Fruit fly (Drosophila melanogaster): ENCODE data around the gene CG5262.
A peak's percentile ranks its signal among the peaks of the same experiment; 100 is the strongest.

The CG5262 gene

DNA sequence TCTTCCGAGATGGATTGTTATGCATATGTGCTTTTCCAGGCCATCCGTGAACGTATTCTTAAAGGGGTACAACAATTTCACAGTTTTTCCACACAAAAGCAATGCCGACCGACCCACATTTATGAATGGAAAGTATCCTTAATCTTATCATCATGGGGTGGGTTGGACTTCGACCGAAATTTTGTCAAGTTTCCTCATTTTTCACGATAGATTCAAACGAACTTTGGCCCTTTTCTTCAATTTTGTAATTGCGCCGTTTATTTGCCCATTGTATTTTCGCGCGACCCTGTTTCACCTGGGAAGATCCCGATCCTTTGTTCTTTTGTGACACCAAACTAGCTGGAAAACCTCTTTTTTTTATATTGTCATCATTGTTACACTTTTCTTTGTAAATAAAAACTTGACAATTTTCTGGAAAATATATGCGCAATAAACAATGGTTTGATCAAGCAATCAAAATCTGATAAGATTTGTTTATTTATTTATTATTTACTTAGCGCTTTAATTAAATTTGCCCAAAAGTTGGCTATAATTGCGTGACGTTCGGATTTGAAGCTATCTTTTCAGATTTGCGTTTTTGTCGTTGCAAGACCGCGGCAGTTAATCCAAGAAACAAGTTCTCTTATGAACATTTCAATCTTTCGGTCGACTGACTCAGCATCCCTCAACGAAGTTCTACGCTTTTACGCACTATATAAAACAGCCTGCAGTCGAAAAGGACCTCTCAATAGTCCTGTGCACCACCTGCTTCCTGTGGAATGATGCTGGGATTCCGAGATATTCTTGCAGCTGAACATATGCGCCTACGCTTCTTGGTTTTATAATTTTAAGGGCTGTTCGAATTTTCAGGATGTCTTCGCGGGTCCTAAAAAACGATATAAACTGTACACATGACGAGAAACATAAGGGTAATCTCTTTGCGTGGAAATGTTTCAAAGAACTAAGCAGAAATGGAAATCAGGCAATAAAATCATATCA is 24.0 kb downstream of the CG5262 start:
- TF ChIP-seq noc (tag; optimal IDR thresholded peaks at IDR 0.05), result no peak

DNA sequence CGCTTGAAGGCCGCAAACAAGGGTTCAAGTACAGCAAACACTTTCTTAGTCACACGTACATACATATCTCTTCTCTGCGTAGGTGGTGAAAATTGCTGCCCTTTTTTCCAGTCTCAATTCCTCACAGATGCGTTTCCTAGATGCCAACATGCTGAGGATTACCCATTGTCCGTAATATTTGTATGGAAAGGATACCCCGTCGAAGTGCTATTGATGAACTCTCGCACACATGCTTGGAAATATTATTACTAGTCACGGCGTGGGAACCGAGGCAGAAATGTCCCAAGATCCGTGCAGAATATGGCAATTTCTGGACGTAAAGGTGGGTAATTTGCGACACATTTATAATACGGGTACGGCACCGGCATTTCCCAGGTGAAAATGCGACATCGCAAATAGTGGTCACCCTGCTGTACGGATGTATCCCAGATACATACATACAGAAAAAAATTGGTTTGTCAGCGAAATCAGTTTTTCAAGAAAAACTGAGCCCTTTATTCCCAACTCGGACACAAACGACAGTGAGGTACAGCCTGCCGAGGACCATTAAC is 24.9 kb downstream of the CG5262 start:
- TF ChIP-seq noc (tag; optimal IDR thresholded peaks at IDR 0.05), result no peak

DNA sequence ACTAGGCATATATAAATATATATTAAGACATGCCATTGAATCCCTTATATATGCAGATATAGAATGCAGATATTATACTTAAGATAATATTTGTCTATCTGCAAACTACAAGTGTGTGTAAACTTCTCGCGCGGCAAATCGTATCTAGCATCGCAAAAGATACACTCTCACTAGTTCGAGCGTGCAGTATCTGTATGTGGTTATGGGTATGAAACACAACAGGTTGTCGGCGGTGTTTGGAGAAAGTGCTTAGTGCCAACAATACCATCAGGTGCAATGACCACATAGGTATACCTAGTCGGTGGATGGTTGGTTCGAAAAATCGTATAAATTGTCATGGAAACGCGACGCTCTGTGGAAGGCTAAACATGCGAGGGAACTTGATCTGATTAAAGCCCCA is 25.8 kb downstream of the CG5262 start:
- TF ChIP-seq noc (tag; optimal IDR thresholded peaks at IDR 0.05), result no peak

DNA sequence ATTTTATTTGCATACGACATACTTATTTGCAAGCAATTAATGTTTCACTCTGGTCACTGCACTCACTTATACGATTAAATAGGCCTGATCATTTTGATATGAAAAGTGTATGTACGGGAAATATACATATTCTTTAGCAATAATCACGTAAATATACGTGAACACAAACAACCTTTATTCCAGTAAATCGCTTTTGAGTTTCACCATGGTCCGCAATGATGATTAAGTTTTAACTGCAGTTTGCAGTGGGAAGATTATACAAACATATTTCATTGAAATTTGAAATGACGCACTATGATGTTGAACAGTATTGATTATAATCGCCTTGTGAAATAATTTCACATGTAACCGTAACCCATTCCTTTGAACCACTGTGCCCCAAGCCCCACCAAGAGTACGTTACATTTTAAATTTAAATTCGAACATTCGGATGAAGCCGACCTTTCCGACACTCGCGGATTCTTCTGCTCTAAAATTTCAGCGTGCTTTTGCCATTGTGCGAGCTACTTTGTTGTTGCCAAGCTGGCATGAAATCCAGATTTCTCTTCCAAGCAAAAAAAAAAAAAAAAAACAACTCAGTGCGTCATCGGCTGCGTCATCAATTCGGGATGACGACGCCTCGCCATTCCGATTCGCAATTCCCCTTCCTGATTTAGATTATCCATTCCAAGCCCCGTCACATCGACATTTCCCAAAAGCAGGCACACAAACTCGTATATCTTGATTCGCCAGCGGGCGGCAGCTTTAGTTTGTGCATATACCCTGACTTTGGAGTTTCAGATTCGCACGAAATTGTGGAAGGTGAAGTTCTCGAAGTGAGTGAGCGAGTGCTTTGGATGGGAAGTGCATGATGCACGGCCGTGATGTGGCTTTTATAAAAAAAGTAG is 26.5 kb downstream of the CG5262 start:
- TF ChIP-seq noc (tag; optimal IDR thresholded peaks at IDR 0.05), result no peak

dm6 chr3L:20402665-20403492 is 27.4 kb downstream of the CG5262 start:
- TF ChIP-seq noc (tag; optimal IDR thresholded peaks at IDR 0.05), result no peak

DNA sequence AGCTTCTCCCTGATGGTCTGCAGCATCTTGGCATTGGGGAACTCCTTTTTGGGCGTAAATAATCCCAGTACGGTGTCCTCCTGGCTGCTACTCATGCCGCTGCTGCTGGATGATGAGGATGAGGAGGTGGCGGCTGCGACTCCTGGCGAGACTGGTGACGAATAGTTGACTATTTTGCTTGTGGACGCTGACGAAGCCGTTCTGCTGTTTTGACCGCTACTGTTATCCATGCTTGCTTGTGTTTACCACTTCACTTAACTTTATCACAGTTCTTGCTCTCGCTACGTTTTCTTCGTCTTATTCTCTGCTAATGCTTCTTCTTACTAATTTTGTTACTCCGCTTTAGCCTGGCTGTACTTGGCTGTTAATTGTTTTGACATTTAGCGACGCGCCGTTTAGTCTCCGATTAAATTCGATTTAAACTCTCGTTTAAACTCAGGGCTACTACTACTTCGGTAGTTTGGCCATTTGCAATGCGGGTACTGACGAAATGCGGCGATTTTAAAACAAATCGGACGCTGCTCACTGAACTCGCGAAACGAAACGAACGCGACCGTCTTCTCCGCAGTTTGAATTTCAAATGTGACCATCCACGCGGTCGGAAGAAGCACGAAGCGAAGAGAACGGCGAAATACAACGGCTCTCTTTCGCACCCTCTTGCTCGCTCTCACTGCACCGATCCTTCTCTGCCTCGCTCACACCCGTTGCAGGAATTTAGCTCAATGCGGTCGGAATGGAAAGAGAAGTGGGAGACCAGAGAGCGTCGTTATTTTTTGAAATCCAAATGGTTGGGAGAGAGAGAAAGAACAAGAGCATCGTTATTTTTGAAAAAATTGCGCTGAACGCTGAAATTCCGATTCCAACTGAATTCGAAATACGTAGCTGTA is 29.0 kb downstream of the CG5262 start, which contains the start of gene trbl:
Gene trbl (minus strand): TSS at position 584 of the 887 bp plus-strand sequence.
- no peak for TF ChIP-seq noc (tag; optimal IDR thresholded peaks at IDR 0.05)

dm6 chr3L:20400515-20400914 is 29.8 kb downstream of the CG5262 start:
- no peak for TF ChIP-seq noc (tag; optimal IDR thresholded peaks at IDR 0.05)

- peak; percentile 83 for TF ChIP-seq noc (tag; optimal IDR thresholded peaks at IDR 0.05)
These were observed 30.6 kb downstream of the CG5262 start for dm6 chr3L:20399550-20400109.

DNA sequence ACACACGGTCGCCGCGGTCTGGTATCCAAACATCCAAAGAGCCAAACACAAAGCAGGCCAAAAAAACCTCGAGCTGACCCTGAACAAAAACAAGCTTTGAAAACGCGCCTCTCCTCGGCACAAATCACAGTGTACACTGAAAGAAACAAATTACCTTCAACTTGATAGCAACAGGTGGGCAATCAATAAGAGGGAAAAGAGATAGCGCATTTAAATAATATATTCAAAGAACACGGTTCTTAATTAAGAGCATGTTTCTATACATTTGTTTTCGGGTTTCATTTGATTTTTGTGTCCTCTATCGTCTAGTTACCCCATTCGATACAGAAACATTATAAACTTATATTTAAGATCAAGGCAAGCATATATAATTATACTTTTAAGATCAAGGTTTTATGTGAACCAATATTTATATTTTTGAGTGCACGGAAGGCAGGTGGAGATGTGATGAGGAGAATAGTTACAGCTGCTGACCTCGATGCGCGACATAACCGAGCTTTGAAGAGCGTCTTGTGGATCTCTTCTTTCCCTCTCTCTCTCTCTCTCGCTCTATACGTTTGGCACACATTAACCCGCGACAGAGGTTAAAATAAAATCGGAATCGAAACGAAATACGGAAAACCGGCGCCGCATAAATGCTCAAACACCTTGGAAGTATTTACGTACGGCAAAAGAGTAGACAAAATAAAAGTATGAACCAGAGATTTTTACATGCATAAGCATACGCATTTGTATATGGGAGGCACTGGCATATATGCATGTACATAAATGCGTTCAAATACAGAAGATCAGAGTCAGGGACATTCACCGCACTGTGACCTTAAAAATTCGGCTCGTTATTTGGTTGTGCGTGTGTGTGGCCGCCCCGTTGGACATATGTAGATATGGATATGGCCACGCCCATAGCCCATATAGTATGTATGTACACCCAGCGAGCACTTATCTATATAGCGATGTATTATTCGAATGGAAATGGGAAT is 31.7 kb downstream of the CG5262 start:
- TF ChIP-seq noc (tag; optimal IDR thresholded peaks at IDR 0.05), result peak; percentile 75

- TF ChIP-seq noc (tag; optimal IDR thresholded peaks at IDR 0.05), result no peak
These were observed 32.5 kb downstream of the CG5262 start for dm6 chr3L:20397770-20398169.

DNA sequence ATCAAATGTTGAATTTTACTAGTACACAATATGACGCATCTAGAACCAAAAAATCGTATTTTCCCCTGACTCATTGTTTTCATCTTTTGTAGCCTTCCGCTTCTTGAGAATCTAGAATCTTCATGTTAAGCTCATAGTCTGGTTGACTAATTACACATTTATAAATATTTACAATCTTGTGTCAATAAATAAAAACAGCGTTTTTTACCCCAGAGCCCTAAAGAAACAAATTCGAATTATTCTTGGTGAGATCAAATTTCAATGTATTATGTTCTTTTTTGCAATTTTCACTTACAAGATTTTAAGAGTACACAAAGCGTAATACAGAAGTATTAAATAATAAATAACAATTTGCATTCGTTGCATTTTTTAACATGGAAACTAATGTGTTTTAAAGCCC is 34.2 kb downstream of the CG5262 start:
- no peak for TF ChIP-seq noc (tag; optimal IDR thresholded peaks at IDR 0.05)

DNA sequence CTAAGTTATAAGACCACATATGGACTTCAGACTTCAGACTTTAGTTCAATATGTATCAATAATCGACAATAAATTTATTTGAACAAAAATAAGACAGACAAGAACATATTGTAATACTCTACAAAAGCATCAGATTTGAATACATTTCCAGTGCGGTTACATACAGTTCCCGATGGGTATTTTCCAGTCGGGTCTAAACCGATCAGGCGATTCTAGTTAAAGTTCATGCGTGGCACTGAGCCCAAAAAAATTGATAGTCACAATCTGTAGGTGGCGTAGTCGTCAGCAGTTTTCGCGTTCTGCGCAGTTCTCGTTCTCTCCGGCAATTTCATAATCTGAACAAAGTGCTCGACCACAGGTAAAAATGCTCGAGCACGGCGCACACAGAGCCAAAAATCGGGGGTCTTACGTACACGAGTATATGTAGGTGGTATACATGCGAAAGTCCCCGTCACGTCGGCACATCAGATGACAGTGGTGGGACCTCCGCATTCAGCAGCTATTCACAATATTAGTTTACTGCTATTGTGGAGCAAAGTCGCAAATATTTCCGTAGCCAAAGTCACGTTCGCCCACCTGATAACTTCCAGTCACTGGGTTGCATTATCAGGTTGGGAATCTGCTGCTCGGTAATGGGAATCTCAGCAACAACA is 34.9 kb downstream of the CG5262 start:
- TF ChIP-seq noc (tag; optimal IDR thresholded peaks at IDR 0.05), result peak; percentile 93

Measured in whole organism, larva.